Worm (Caenorhabditis elegans) whole organism, mixed stage, embryonic: ENCODE data around the gene K09F5.6.

Experiments used
- M03D4.4 ChIP-seq: sonication (generic microtip); optimal IDR thresholded peaks from 2 replicates; lab custom pipeline; 2017; ENCODE audit warnings: mild to moderate bottlenecking, missing genetic modification characterization, missing compliant biosample characterization
- bed-3 ChIP-seq: fragments of 200-800 bp; sonication (Bioruptor generic); optimal IDR thresholded peaks from 3 replicates; lab custom pipeline; 2018; ENCODE audit warnings: mild to moderate bottlenecking, missing genetic modification characterization, moderate library complexity, missing compliant biosample characterization
- blmp-1 ChIP-seq: fragments of 150-350 bp; optimal IDR thresholded peaks from 2 replicates; lab custom pipeline; 2014; ENCODE audit warnings: missing biosample characterization, missing genetic modification characterization
- ceh-39 ChIP-seq: fragments of 150-350 bp; optimal IDR thresholded peaks from 2 replicates; lab custom pipeline; 2014; ENCODE audit warnings: missing biosample characterization, missing genetic modification characterization
- ceh-43 ChIP-seq: fragments of 200-800 bp; sonication (Bioruptor generic); optimal IDR thresholded peaks from 2 replicates; lab custom pipeline; 2018; ENCODE audit warnings: mild to moderate bottlenecking, missing genetic modification characterization, moderate library complexity, missing compliant biosample characterization
- ceh-83 ChIP-seq: fragments of 200-800 bp; sonication (Bioruptor generic); optimal IDR thresholded peaks from 2 replicates; lab custom pipeline; 2018; ENCODE audit warnings: mild to moderate bottlenecking, missing genetic modification characterization, missing compliant biosample characterization
- ces-1 ChIP-seq: fragments of 150-350 bp; optimal IDR thresholded peaks from 2 replicates; lab custom pipeline; 2014; ENCODE audit warnings: missing biosample characterization, missing genetic modification reagents, missing genetic modification characterization
- cnd-1 ChIP-seq: fragments of 200-800 bp; sonication (Bioruptor generic); optimal IDR thresholded peaks from 2 replicates; lab custom pipeline; 2018; ENCODE audit warnings: mild to moderate bottlenecking, missing genetic modification characterization, missing compliant biosample characterization
- drap-1 ChIP-seq: fragments of 200-800 bp; sonication (Bioruptor generic); optimal IDR thresholded peaks from 3 replicates; lab custom pipeline; 2018; ENCODE audit warnings: mild to moderate bottlenecking, missing genetic modification characterization, missing compliant biosample characterization
- elt-1 ChIP-seq: sonication (generic microtip); optimal IDR thresholded peaks from 2 replicates; lab custom pipeline; 2017; ENCODE audit warnings: missing genetic modification characterization, mild to moderate bottlenecking, missing compliant biosample characterization, antibody characterized with exemption, moderate library complexity, borderline replicate concordance; ENCODE audit not compliant: insufficient read depth
- elt-3 ChIP-seq: fragments of 150-350 bp; optimal IDR thresholded peaks from 2 replicates; lab custom pipeline; 2014; ENCODE audit warnings: missing biosample characterization, missing genetic modification characterization
- flh-1 ChIP-seq: fragments of 200-800 bp; sonication (Bioruptor generic); optimal IDR thresholded peaks from 2 replicates; lab custom pipeline; 2018; ENCODE audit warnings: mild to moderate bottlenecking, missing genetic modification characterization, moderate library complexity, missing compliant biosample characterization
- ham-2 ChIP-seq: fragments of 200-800 bp; sonication (Bioruptor generic); optimal IDR thresholded peaks from 2 replicates; lab custom pipeline; 2018; ENCODE audit warnings: mild to moderate bottlenecking, missing genetic modification characterization, missing compliant biosample characterization
- lin-32 ChIP-seq: fragments of 200-800 bp; sonication (Bioruptor generic); optimal IDR thresholded peaks from 2 replicates; lab custom pipeline; 2018; ENCODE audit warnings: mild to moderate bottlenecking, missing genetic modification characterization, missing compliant biosample characterization
- mab-5 ChIP-seq: fragments of 150-350 bp; optimal IDR thresholded peaks from 2 replicates; lab custom pipeline; 2014; ENCODE audit warnings: missing biosample characterization, missing genetic modification characterization
- mep-1 ChIP-seq: fragments of 150-350 bp; optimal IDR thresholded peaks from 2 replicates; lab custom pipeline; 2017; ENCODE audit warnings: missing biosample characterization, missing genetic modification reagents, missing genetic modification characterization, inconsistent platforms
- mls-2 ChIP-seq: sonication (generic microtip); optimal IDR thresholded peaks from 2 replicates; lab custom pipeline; 2016; ENCODE audit warnings: mild to moderate bottlenecking, missing genetic modification characterization, moderate library complexity, missing compliant biosample characterization
- nhr-12 ChIP-seq: fragments of 150-350 bp; optimal IDR thresholded peaks from 2 replicates; lab custom pipeline; 2014; ENCODE audit warnings: missing biosample characterization, missing genetic modification characterization
- nhr-2 ChIP-seq: fragments of 150-350 bp; optimal IDR thresholded peaks from 2 replicates; lab custom pipeline; 2014; ENCODE audit warnings: missing biosample characterization, missing genetic modification characterization
- nhr-28 ChIP-seq: fragments of 150-350 bp; optimal IDR thresholded peaks from 2 replicates; lab custom pipeline; 2014; ENCODE audit warnings: missing biosample characterization, missing genetic modification characterization
- nhr-76 ChIP-seq: sonication (generic microtip); optimal IDR thresholded peaks from 2 replicates; lab custom pipeline; 2017; ENCODE audit warnings: missing biosample characterization, missing genetic modification characterization
- sem-2 ChIP-seq: fragments of 200-800 bp; sonication (Bioruptor generic); optimal IDR thresholded peaks from 2 replicates; lab custom pipeline; 2018; ENCODE audit warnings: mild to moderate bottlenecking, missing genetic modification characterization, missing compliant biosample characterization
- sptf-1 ChIP-seq: sonication (generic microtip); optimal IDR thresholded peaks from 2 replicates; lab custom pipeline; 2017; ENCODE audit warnings: mild to moderate bottlenecking, missing genetic modification characterization, moderate library complexity, missing compliant biosample characterization
- unc-62 ChIP-seq: fragments of 150-350 bp; optimal IDR thresholded peaks from 2 replicates; lab custom pipeline; 2014; ENCODE audit warnings: missing biosample characterization, missing genetic modification reagents, missing genetic modification characterization
- zip-8 ChIP-seq: fragments of 150-350 bp; optimal IDR thresholded peaks from 2 replicates; lab custom pipeline; 2014; ENCODE audit warnings: missing biosample characterization, missing genetic modification characterization

Gene K09F5.6

DNA sequence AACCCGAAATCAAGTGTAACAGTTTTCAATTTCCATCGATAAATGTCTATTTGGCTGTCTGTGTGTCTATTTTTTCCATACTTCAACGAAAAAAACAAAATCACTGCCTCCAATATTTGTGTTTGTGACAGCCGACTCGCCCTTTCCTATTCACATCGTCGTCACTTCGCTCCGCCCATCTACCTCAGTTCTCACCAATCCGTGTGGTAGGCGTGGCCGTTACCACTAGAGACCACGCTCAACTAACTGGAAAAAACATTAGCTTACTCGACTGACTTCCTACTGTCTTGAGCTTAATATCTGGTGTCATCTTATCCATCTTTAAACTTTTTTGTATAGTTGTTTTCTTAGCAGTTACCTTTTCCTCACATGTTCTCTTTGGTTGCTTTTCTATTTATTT lies 26.3 kb downstream of the K09F5.6 start:
- TF ChIP-seq ham-2 (no peak), nhr-12 (tag; lab: Kevin White, UChicago) (no peak), sptf-1 (tag; lab: Kevin White, UChicago) (no peak), sem-2 (no peak), drap-1 (no peak), lin-32 (no peak), nhr-2 (no peak), ceh-83 (GFP tag; lab: Kevin White, UChicago) (no peak), cnd-1 (tag; lab: Kevin White, UChicago) (no peak), nhr-28 (no peak), ceh-43 (no peak), mls-2 (no peak), unc-62 (no peak), flh-1 (GFP tag; lab: Kevin White, UChicago) (no peak), bed-3 (GFP tag; lab: Kevin White, UChicago) (no peak), ces-1 (no peak), nhr-76 (tag; lab: Kevin White, UChicago) (no peak), elt-1 (tag; lab: Kevin White, UChicago) (no peak)

DNA sequence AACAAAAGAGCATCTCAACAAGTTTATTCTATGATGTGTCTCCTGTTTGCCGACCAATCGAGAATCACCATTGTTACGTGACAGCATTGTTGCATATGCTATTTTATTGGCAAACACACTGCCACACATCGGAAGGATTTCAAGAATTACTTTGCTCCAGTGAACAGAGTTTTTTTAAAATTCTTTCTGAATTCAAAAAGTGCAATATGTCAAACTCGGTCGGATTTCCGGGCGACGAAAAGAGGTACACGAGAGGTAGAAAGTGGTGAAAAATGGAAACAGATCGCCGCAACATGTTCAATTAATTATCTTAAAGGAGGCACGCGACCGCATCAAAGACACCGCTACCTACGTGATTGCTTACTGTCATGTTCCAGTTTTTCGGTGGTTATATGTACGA lies 31.0 kb downstream of the K09F5.6 start:
- TF ChIP-seq nhr-2 (peak; percentile 35), elt-3 (tag; lab: Kevin White, UChicago) (no peak)
- TF ChIP-seq, all 35 proteins: peak for 1

DNA sequence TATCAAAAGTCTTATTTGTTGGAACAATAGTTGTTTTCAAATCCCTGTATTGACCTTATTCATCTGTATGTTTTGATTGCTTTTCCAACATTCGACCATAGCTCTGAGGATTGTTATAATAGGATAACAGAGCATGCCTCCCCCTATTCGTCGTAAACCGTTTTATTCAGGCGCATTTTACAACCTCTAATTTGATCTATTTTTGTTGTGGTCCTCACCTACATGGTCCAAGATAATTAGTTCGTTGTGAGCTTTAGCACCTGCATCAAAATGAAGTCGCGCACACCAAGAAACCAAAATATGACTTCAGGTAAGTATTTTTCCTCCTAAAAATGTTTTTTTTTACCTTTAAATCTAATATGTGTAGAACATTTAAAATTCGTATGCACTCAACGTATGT lies 33.7 kb downstream of the K09F5.6 start, which contains the start of gene deg-1:
TSS of gene deg-1 (plus strand) at position 301 of the 400 bp plus-strand sequence.
- TF ChIP-seq nhr-76 (tag; lab: Kevin White, UChicago) (no peak), cnd-1 (tag; lab: Kevin White, UChicago) (no peak), mab-5 (no peak), M03D4.4 (tag; lab: Kevin White, UChicago) (no peak), nhr-12 (tag; lab: Kevin White, UChicago) (no peak), zip-8 (tag; lab: Kevin White, UChicago) (no peak), ceh-39 (tag; lab: Kevin White, UChicago) (no peak), ceh-43 (no peak), ham-2 (no peak), mep-1 (no peak), nhr-2 (no peak)
- TF ChIP-seq, all 35 proteins: peak for 0

DNA sequence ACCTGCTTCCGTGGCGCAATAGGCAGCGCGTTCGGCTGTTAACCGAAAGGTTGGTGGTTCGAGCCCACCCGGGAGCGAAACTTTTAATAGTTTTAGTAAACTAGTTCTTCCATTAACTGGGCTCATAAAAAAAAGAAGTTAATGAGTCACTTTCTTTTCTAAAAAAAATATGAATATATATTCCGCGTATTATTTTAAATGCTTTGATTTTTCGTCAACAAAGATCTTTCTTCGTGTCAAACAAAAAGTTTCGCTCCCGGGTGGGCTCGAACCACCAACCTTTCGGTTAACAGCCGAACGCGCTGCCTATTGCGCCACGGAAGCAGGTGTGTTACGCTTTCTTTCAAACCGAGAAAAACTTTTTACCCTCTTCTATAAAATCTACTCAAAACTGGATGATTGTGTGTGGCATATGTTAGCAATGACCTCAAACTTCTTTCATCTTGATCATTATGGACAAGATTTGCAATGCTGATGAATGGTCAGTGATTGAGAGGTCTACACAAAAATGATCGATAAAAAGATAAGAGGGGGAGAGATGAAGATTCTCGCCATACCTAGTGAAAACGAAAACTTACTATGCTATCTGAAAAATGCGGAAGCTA lies 54.7 kb downstream of the K09F5.6 start:
- TF ChIP-seq blmp-1 (tag; lab: Kevin White, UChicago) (no peak), drap-1 (no peak), elt-1 (tag; lab: Kevin White, UChicago) (peak; percentile 83), sptf-1 (tag; lab: Kevin White, UChicago) (peak; percentile 21)
- TF ChIP-seq, all 35 proteins: peak for 2
